Fruit fly (Drosophila melanogaster) whole organism, prepupa: ENCODE results near the gene Naa15-16.

Experiments
- CG11762 ChIP-seq: fragments of 200-800 bp; sonication (Bioruptor generic); optimal IDR thresholded peaks from 3 replicates; lab custom pipeline; 2016; ENCODE audit warnings: missing biosample characterization, missing genetic modification characterization; ENCODE audit not compliant: insufficient read depth
- CG11902 ChIP-seq: fragments of 200-800 bp; sonication (Bioruptor generic); optimal IDR thresholded peaks from 3 replicates; lab custom pipeline; 2016; ENCODE audit warnings: missing biosample characterization, missing genetic modification characterization
- CG15336 ChIP-seq: fragments of 200-800 bp; sonication (Bioruptor generic); IDR thresholded peaks from 2 replicates; pipeline ENCODE4 v1.3.6; 2022; ENCODE audit warnings: missing biosample characterization, missing genetic modification characterization
- Eip93F ChIP-seq: fragments of 200-800 bp; sonication (Bioruptor generic); optimal IDR thresholded peaks from 2 replicates; lab custom pipeline; 2016; ENCODE audit warnings: missing biosample characterization, mild to moderate bottlenecking, missing genetic modification characterization
- Gug ChIP-seq: fragments of 200-800 bp; sonication (Bioruptor generic); IDR thresholded peaks from 2 replicates; pipeline ENCODE4 v1.3.6; 2022; ENCODE audit warnings: missing biosample characterization, missing genetic modification characterization
- Hr38 ChIP-seq: sonication (Bioruptor generic); optimal IDR thresholded peaks from 2 replicates; lab custom pipeline; 2016; ENCODE audit warnings: missing biosample characterization, missing genetic modification characterization
- Hr39 ChIP-seq: fragments of 200-800 bp; sonication (Bioruptor generic); optimal IDR thresholded peaks from 2 replicates; lab custom pipeline; 2016; ENCODE audit warnings: missing biosample characterization, missing genetic modification characterization
- Sox102F ChIP-seq: fragments of 200-800 bp; sonication (Bioruptor generic); optimal IDR thresholded peaks from 2 replicates; lab custom pipeline; 2016; ENCODE audit warnings: missing biosample characterization, mild to moderate bottlenecking, missing genetic modification characterization
- fkh ChIP-seq: fragments of 200-800 bp; sonication (Bioruptor generic); optimal IDR thresholded peaks from 3 replicates; lab custom pipeline; 2017; ENCODE audit warnings: missing biosample characterization, mild to moderate bottlenecking, missing genetic modification characterization, moderate library complexity
- topi ChIP-seq: fragments of 200-800 bp; sonication (Bioruptor generic); optimal IDR thresholded peaks from 3 replicates; lab custom pipeline; 2016; ENCODE audit warnings: missing biosample characterization, missing genetic modification characterization
- vri ChIP-seq: fragments of 200-800 bp; sonication (Bioruptor generic); optimal IDR thresholded peaks from 3 replicates; lab custom pipeline; 2016; ENCODE audit warnings: missing biosample characterization, mild to moderate bottlenecking, missing genetic modification characterization

DNA sequence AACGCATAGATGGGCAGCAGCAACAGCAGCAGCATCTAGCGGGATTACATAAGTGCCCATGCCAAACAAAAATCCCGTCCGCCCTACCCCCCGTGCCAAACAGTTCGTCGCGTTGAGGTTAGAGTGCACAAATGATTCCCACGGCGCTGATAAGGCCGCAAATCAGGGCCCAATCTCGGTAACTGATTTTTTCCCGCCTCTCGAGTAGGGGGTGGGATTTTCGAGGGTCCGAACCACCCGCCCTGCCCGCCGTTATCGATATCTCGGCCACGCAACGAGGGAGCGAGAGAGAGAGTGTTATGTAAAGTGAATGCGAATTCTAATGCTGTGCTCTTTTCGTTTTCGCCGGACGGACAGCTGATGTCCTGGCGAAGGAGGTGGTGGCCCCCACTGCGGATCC is 41.1 kb downstream of the Naa15-16 start:
- no peak for TF ChIP-seq Gug (GFP tag; lab: Robert Waterston, UW)
- TF ChIP-seq Hr39: no peak
- TF ChIP-seq Hr38 (GFP tag; lab: Kevin White, UChicago): no peak
- TF ChIP-seq CG11762 (GFP tag; lab: Kevin White, UChicago): no peak
- peak; percentile 67 for TF ChIP-seq vri (GFP tag; lab: Kevin White, UChicago)
- TF ChIP-seq CG15336: no peak
- TF ChIP-seq fkh (GFP tag; lab: Kevin White, UChicago): no peak
- no peak for TF ChIP-seq CG11902 (GFP tag; lab: Kevin White, UChicago)
- no peak for TF ChIP-seq Sox102F (GFP tag; lab: Kevin White, UChicago)
- TF ChIP-seq topi: no peak
- no peak for TF ChIP-seq Eip93F (GFP tag; lab: Kevin White, UChicago)
